Fruit fly (Drosophila melanogaster) whole organism, embryonic: ENCODE measurements around the gene CG5973.

ENCODE experiments used
- Aef1 ChIP-seq: fragments of 200-800 bp; sonication (Bioruptor generic); IDR thresholded peaks from 3 replicates; pipeline ENCODE4 v1.3.6; 2022; ENCODE audit warnings: missing biosample characterization, missing genetic modification characterization
- CG10209 ChIP-seq: fragments of 200-800 bp; sonication (Bioruptor generic); optimal IDR thresholded peaks from 3 replicates; lab custom pipeline; 2017; ENCODE audit warnings: missing biosample characterization, mild to moderate bottlenecking, missing genetic modification characterization, missing genetic modification reagents
- CG10366 ChIP-seq: fragments of 200-800 bp; sonication (Bioruptor generic); IDR thresholded peaks from 2 replicates; pipeline ENCODE4 v1.3.6; 2022; ENCODE audit warnings: missing biosample characterization, missing genetic modification characterization
- CG10654 ChIP-seq: fragments of 200-800 bp; sonication (Bioruptor generic); optimal IDR thresholded peaks from 2 replicates; lab custom pipeline; 2016; ENCODE audit warnings: missing biosample characterization, missing genetic modification characterization
- CG10959 ChIP-seq: fragments of 200-800 bp; sonication (Bioruptor generic); IDR thresholded peaks from 2 replicates; pipeline ENCODE4 v1.3.6; 2022; ENCODE audit warnings: missing biosample characterization, missing genetic modification characterization
- CG11085 ChIP-seq: fragments of 200-800 bp; sonication (Bioruptor generic); IDR thresholded peaks from 2 replicates; pipeline ENCODE4 v1.3.6; 2022; ENCODE audit warnings: missing biosample characterization, missing genetic modification characterization
- CG11456 ChIP-seq: fragments of 200-800 bp; sonication (Bioruptor generic); IDR thresholded peaks from 3 replicates; pipeline ENCODE4 v1.3.6; 2022; ENCODE audit warnings: missing biosample characterization, missing genetic modification characterization
- CG14710 ChIP-seq: fragments of 200-800 bp; sonication (Bioruptor generic); optimal IDR thresholded peaks from 3 replicates; lab custom pipeline; 2019; ENCODE audit warnings: missing biosample characterization, mild to moderate bottlenecking, missing genetic modification characterization, moderate library complexity
- CG15011 ChIP-seq: fragments of 200-800 bp; sonication (Bioruptor generic); optimal IDR thresholded peaks from 3 replicates; lab custom pipeline; 2018; ENCODE audit warnings: missing biosample characterization, mild to moderate bottlenecking, missing genetic modification characterization
- CG15073 ChIP-seq: fragments of 200-800 bp; sonication (Bioruptor generic); optimal IDR thresholded peaks from 2 replicates; lab custom pipeline; 2016; ENCODE audit warnings: missing biosample characterization, missing genetic modification characterization
- CG1602 ChIP-seq: fragments of 200-800 bp; sonication (Bioruptor generic); optimal IDR thresholded peaks from 3 replicates; lab custom pipeline; 2016; ENCODE audit warnings: missing biosample characterization, missing genetic modification characterization
- CG1647 ChIP-seq: fragments of 200-800 bp; sonication (Bioruptor generic); optimal IDR thresholded peaks from 3 replicates; lab custom pipeline; 2016; ENCODE audit warnings: missing biosample characterization, missing genetic modification characterization
- CG2678 ChIP-seq: fragments of 200-800 bp; sonication (Bioruptor generic); optimal IDR thresholded peaks from 3 replicates; lab custom pipeline; 2019; ENCODE audit warnings: missing biosample characterization, mild to moderate bottlenecking, missing genetic modification characterization, moderate library complexity
- CG2875 ChIP-seq: fragments of 200-800 bp; sonication (Bioruptor generic); optimal IDR thresholded peaks from 2 replicates; lab custom pipeline; 2017; ENCODE audit warnings: missing biosample characterization, mild to moderate bottlenecking, missing genetic modification characterization, missing genetic modification reagents
- CG2889 ChIP-seq: fragments of 200-800 bp; sonication (Bioruptor generic); IDR thresholded peaks from 3 replicates; pipeline ENCODE4 v1.3.6; 2022; ENCODE audit warnings: missing biosample characterization, missing genetic modification characterization
- CG3163 ChIP-seq: fragments of 200-800 bp; sonication (Bioruptor generic); optimal IDR thresholded peaks from 3 replicates; lab custom pipeline; 2016; ENCODE audit warnings: missing biosample characterization, missing genetic modification characterization
- CG4730 ChIP-seq: fragments of 200-800 bp; sonication (Bioruptor generic); IDR thresholded peaks from 2 replicates; pipeline ENCODE4 v1.3.6; 2022; ENCODE audit warnings: missing biosample characterization, missing genetic modification characterization
- CG9609 ChIP-seq: fragments of 200-800 bp; sonication (Bioruptor generic); optimal IDR thresholded peaks from 3 replicates; lab custom pipeline; 2016; ENCODE audit warnings: missing biosample characterization, missing genetic modification characterization
- Dll ChIP-seq: fragments of 200-800 bp; sonication (Bioruptor generic); IDR thresholded peaks from 4 replicates; pipeline ENCODE4 v1.3.6; 2022; ENCODE audit warnings: missing biosample characterization, missing genetic modification characterization; ENCODE audit not compliant: partially characterized antibody
- Eip74EF ChIP-seq, 2 experiments: fragments of 200-800 bp in 1 of 2; fragments of >200 bp in 1 of 2; sonication (Bioruptor generic) in 1 of 2; optimal IDR thresholded peaks; 2 replicates each; lab custom pipeline; 2017 to 2019; ENCODE audit warnings: missing biosample characterization in 2 of 2, missing genetic modification characterization in 2 of 2, mild to moderate bottlenecking in 1 of 2, moderate library complexity in 1 of 2
- HLH4C ChIP-seq: fragments of 200-800 bp; sonication (Bioruptor generic); IDR thresholded peaks from 3 replicates; pipeline ENCODE4 v1.3.6; 2022; ENCODE audit warnings: missing biosample characterization, missing genetic modification characterization; ENCODE audit not compliant: partially characterized antibody
- HmgD ChIP-seq: fragments of 200-800 bp; sonication (Bioruptor generic); optimal IDR thresholded peaks from 3 replicates; lab custom pipeline; 2016; ENCODE audit warnings: missing biosample characterization, missing genetic modification characterization
- Opbp ChIP-seq: fragments of 200-800 bp; sonication (Bioruptor generic); IDR thresholded peaks from 3 replicates; pipeline ENCODE4 v1.3.6; 2022; ENCODE audit warnings: missing biosample characterization, missing genetic modification characterization; ENCODE audit not compliant: partially characterized antibody
- Sox102F ChIP-seq: fragments of 200-800 bp; sonication (Bioruptor generic); optimal IDR thresholded peaks from 2 replicates; lab custom pipeline; 2018; ENCODE audit warnings: missing biosample characterization, mild to moderate bottlenecking, missing genetic modification characterization, moderate library complexity
- Sry-δ ChIP-seq: fragments of 200-800 bp; sonication (Bioruptor generic); optimal IDR thresholded peaks from 2 replicates; lab custom pipeline; 2016; ENCODE audit warnings: missing biosample characterization, missing genetic modification characterization
- Ssrp ChIP-seq: fragments of 200-800 bp; sonication (Bioruptor generic); optimal IDR thresholded peaks from 2 replicates; lab custom pipeline; 2018; ENCODE audit warnings: missing biosample characterization, mild to moderate bottlenecking, missing genetic modification characterization, moderate library complexity
- Tbp ChIP-seq: fragments of >200 bp; optimal IDR thresholded peaks from 2 replicates; lab custom pipeline; 2018; ENCODE audit warnings: missing biosample characterization, missing genetic modification characterization
- Trl ChIP-seq, 3 experiments: fragments of >200 bp in 2 of 3; fragments of 200-800 bp in 1 of 3; sonication (Bioruptor generic) in 1 of 3; optimal IDR thresholded peaks; 2 replicates in 1 of 3; 3 replicates in 2 of 3; lab custom pipeline; 2016 to 2017; ENCODE audit warnings: missing biosample characterization in 1 of 3, missing genetic modification characterization in 1 of 3
- br ChIP-seq: fragments of >200 bp; optimal IDR thresholded peaks from 2 replicates; lab custom pipeline; 2017
- crol ChIP-seq: fragments of 200-800 bp; sonication (Bioruptor generic); IDR thresholded peaks from 2 replicates; pipeline ENCODE4 v1.3.6; 2022; ENCODE audit warnings: missing biosample characterization, missing genetic modification characterization
- cwo ChIP-seq: fragments of 200-800 bp; sonication (Bioruptor generic); optimal IDR thresholded peaks from 3 replicates; lab custom pipeline; 2017; ENCODE audit warnings: missing biosample characterization, missing genetic modification characterization, mild to moderate bottlenecking, moderate library complexity, missing genetic modification reagents
- ems ChIP-seq: fragments of 200-800 bp; sonication (Bioruptor generic); optimal IDR thresholded peaks from 3 replicates; lab custom pipeline; 2016; ENCODE audit warnings: missing biosample characterization, missing genetic modification characterization
- fu2 ChIP-seq: fragments of 200-800 bp; sonication (Bioruptor generic); optimal IDR thresholded peaks from 2 replicates; lab custom pipeline; 2016; ENCODE audit warnings: missing biosample characterization, missing genetic modification characterization
- hbn ChIP-seq: fragments of 200-800 bp; sonication (Bioruptor generic); IDR thresholded peaks from 2 replicates; pipeline ENCODE4 v1.3.6; 2022; ENCODE audit warnings: missing biosample characterization, missing genetic modification characterization; ENCODE audit not compliant: partially characterized antibody
- knrl ChIP-seq: fragments of 200-800 bp; sonication (Bioruptor generic); IDR thresholded peaks from 3 replicates; pipeline ENCODE4 v1.3.6; 2022; ENCODE audit warnings: missing biosample characterization, missing genetic modification characterization; ENCODE audit not compliant: partially characterized antibody
- lab ChIP-seq: fragments of 200-800 bp; sonication (Bioruptor generic); optimal IDR thresholded peaks from 3 replicates; lab custom pipeline; 2017; ENCODE audit warnings: missing biosample characterization, missing genetic modification characterization, mild to moderate bottlenecking, moderate library complexity, missing genetic modification reagents
- lbe ChIP-seq: fragments of 200-800 bp; sonication (Bioruptor generic); optimal IDR thresholded peaks from 2 replicates; lab custom pipeline; 2016; ENCODE audit warnings: missing biosample characterization, mild to moderate bottlenecking, missing genetic modification characterization
- nerfin-2 ChIP-seq: fragments of 200-800 bp; sonication (Bioruptor generic); IDR thresholded peaks from 2 replicates; pipeline ENCODE4 v1.3.6; 2022; ENCODE audit warnings: missing biosample characterization, missing genetic modification characterization; ENCODE audit not compliant: partially characterized antibody
- pfk ChIP-seq: fragments of 200-800 bp; sonication (Bioruptor generic); optimal IDR thresholded peaks from 2 replicates; lab custom pipeline; 2018; ENCODE audit warnings: missing biosample characterization, mild to moderate bottlenecking, missing genetic modification characterization, moderate library complexity
- pzg ChIP-seq: fragments of 200-800 bp; sonication (Bioruptor generic); optimal IDR thresholded peaks from 3 replicates; lab custom pipeline; 2018; ENCODE audit warnings: missing biosample characterization, mild to moderate bottlenecking, missing genetic modification characterization, moderate library complexity
- row ChIP-seq: fragments of 200-800 bp; sonication (Bioruptor generic); IDR thresholded peaks from 3 replicates; pipeline ENCODE4 v1.3.6; 2022; ENCODE audit warnings: missing biosample characterization, missing genetic modification characterization
- run ChIP-seq: fragments of 200-800 bp; sonication (Bioruptor generic); optimal IDR thresholded peaks from 3 replicates; lab custom pipeline; 2018; ENCODE audit warnings: missing biosample characterization, mild to moderate bottlenecking, missing genetic modification characterization
- sc ChIP-seq, 3 experiments: fragments of >200 bp in 2 of 3; fragments of 200-800 bp in 1 of 3; sonication (Bioruptor generic) in 1 of 3; optimal IDR thresholded peaks; 2 replicates in 2 of 3; 3 replicates in 1 of 3; lab custom pipeline; 2017; ENCODE audit warnings: mild to moderate bottlenecking in 1 of 3, missing biosample characterization in 1 of 3, missing genetic modification characterization in 1 of 3, missing genetic modification reagents in 1 of 3
- sim ChIP-seq: fragments of 200-800 bp; sonication (Bioruptor generic); IDR thresholded peaks from 2 replicates; pipeline ENCODE4 v1.3.6; 2022; ENCODE audit warnings: missing biosample characterization, missing genetic modification characterization
- sisA ChIP-seq: fragments of 200-800 bp; sonication (Bioruptor generic); IDR thresholded peaks from 2 replicates; pipeline ENCODE4 v1.3.6; 2022; ENCODE audit warnings: missing biosample characterization, missing genetic modification characterization
- ssp ChIP-seq: fragments of 200-800 bp; sonication (Bioruptor generic); IDR thresholded peaks from 2 replicates; pipeline ENCODE4 v1.3.6; 2022; ENCODE audit warnings: missing biosample characterization, missing genetic modification characterization
- trem ChIP-seq: fragments of 200-800 bp; optimal IDR thresholded peaks from 3 replicates; lab custom pipeline; 2019; ENCODE audit warnings: missing biosample characterization, mild to moderate bottlenecking, missing genetic modification characterization, moderate library complexity
- tx ChIP-seq: fragments of 200-800 bp; sonication (Bioruptor generic); optimal IDR thresholded peaks from 2 replicates; lab custom pipeline; 2016; ENCODE audit warnings: missing biosample characterization, missing genetic modification characterization
- wdn ChIP-seq: fragments of 200-800 bp; sonication (Bioruptor generic); IDR thresholded peaks from 2 replicates; pipeline ENCODE4 v1.3.6; 2022; ENCODE audit warnings: missing biosample characterization, missing genetic modification characterization
- wor ChIP-seq: fragments of 200-800 bp; sonication (Bioruptor generic); IDR thresholded peaks from 2 replicates; pipeline ENCODE4 v1.3.6; 2022; ENCODE audit warnings: missing biosample characterization, missing genetic modification characterization

CG5973 gene

DNA sequence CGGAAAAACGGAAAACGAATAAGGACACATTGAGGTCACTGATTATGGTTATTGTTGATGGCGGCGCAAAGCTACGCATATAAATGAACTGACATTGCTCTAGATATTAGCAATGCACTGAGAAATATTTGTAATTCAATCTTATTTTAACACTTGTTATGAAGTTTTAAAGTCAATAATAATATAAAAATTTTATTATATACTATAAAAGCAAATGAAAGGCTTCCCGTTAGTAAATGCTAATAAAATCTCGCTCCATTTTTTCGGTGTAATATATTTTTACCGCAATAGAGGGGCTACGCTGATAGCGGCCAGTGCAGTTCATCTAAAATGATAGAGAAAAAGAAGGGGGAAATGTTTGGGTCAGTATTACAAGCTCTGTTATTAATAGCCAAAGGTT is 54.6 kb downstream of the CG5973 start (continued):
- TF ChIP-seq Aef1 (GFP tag; lab: Robert Waterston, UW) = peak; percentile 37; the same call in 1 of the 3 replicates
- TF ChIP-seq CG14710 (tag; lab: Kevin White, UChicago) = peak; percentile 24
- TF ChIP-seq knrl (GFP tag; lab: Robert Waterston, UW) = no peak
- TF ChIP-seq CG11085 = no peak
- TF ChIP-seq pfk (GFP tag; lab: Kevin White, UChicago) = no peak
- no peak for TF ChIP-seq Trl (optimal IDR thresholded peaks at IDR 0.05; lab: Kevin White, UChicago)
- TF ChIP-seq Trl (GFP tag; optimal IDR thresholded peaks at IDR 0.05; lab: Kevin White, UChicago) = no peak
- no peak for TF ChIP-seq br (lab: Kevin White, UChicago)
- TF ChIP-seq CG2889 = no peak
- TF ChIP-seq fu2 = no peak
- TF ChIP-seq CG1602 (GFP tag; lab: Kevin White, UChicago) = peak; percentile 0
- TF ChIP-seq sim (GFP tag; lab: Robert Waterston, UW) = no peak
- TF ChIP-seq sisA (GFP tag; lab: Robert Waterston, UW) = peak; percentile 65
- TF ChIP-seq tx (GFP tag; lab: Kevin White, UChicago) = no peak
- TF ChIP-seq run = peak; percentile 29
- TF ChIP-seq ems (GFP tag; lab: Kevin White, UChicago) = no peak
- peak; percentile 27 for TF ChIP-seq trem
- no peak for TF ChIP-seq sc (optimal IDR thresholded peaks at IDR 0.05; lab: Kevin White, UChicago)
- TF ChIP-seq sc (GFP tag; optimal IDR thresholded peaks at IDR 0.05; lab: Kevin White, UChicago) = no peak
- peak; percentile 72 for TF ChIP-seq CG2678 (tag; lab: Kevin White, UChicago)
- no peak for TF ChIP-seq CG15011
- no peak for TF ChIP-seq lbe (GFP tag; lab: Kevin White, UChicago)
- no peak for TF ChIP-seq Sry-δ (GFP tag; lab: Kevin White, UChicago)
- no peak for TF ChIP-seq CG11456 (GFP tag; lab: Robert Waterston, UW)
- TF ChIP-seq cwo (GFP tag; lab: Kevin White, UChicago) = peak; percentile 42
- TF ChIP-seq wdn (GFP tag; lab: Robert Waterston, UW) = no peak
- TF ChIP-seq lab (GFP tag; lab: Kevin White, UChicago) = peak; percentile 66
- TF ChIP-seq Eip74EF (GFP tag; optimal IDR thresholded peaks at IDR 0.05; lab: Kevin White, UChicago) = no peak
- no peak for TF ChIP-seq CG3163
- TF ChIP-seq nerfin-2 = no peak
- no peak for TF ChIP-seq HLH4C (GFP tag; lab: Robert Waterston, UW)
- no peak for TF ChIP-seq CG10959 (GFP tag; lab: Robert Waterston, UW)
- TF ChIP-seq CG4730 = no peak
- TF ChIP-seq Tbp (GFP tag; lab: Kevin White, UChicago) = no peak
- TF ChIP-seq CG10209 = peak; percentile 34
- no peak for TF ChIP-seq CG1647
- peak; percentile 48 for TF ChIP-seq Ssrp (tag; lab: Kevin White, UChicago)
- no peak for TF ChIP-seq Dll (GFP tag; lab: Robert Waterston, UW)
- peak; percentile 45; the same call in 1 of the 2 replicates for TF ChIP-seq wor (GFP tag; lab: Robert Waterston, UW)
- peak; percentile 76 for TF ChIP-seq row
- no peak for TF ChIP-seq CG9609 (GFP tag; lab: Kevin White, UChicago)
- peak; percentile 36; the same call in 1 of the 2 replicates for TF ChIP-seq ssp (GFP tag; lab: Robert Waterston, UW)
- peak; percentile 64 for TF ChIP-seq Sox102F (GFP tag; lab: Kevin White, UChicago)
- TF ChIP-seq HmgD = no peak
- no peak for TF ChIP-seq CG2875 (GFP tag; lab: Kevin White, UChicago)
- TF ChIP-seq CG10366 (GFP tag; lab: Robert Waterston, UW) = peak; percentile 61
- TF ChIP-seq hbn (GFP tag; lab: Robert Waterston, UW) = no peak
- TF ChIP-seq CG15073 = no peak
- TF ChIP-seq Opbp (GFP tag; lab: Robert Waterston, UW) = no peak
- TF ChIP-seq CG10654 = peak; percentile 15
- no peak for TF ChIP-seq crol (GFP tag; lab: Robert Waterston, UW)
- no peak for TF ChIP-seq pzg
